Worm (Caenorhabditis elegans) whole organism, young adult: ENCODE data around the gene vps-33.1.
A peak's percentile ranks its signal among the peaks of the same experiment; 100 is the strongest.

Experiments
- B0261.1 ChIP-seq: sonication (generic microtip); optimal IDR thresholded peaks from 2 replicates; lab custom pipeline; 2016; ENCODE audit warnings: mild to moderate bottlenecking, missing genetic modification characterization, moderate library complexity, missing compliant biosample characterization
- C06A6.2 ChIP-seq: fragments of 200-800 bp; sonication (Bioruptor generic); conservative IDR thresholded peaks from 2 replicates; pipeline ENCODE4 v1.3.6; 2022; ENCODE audit warnings: missing genetic modification characterization, missing compliant biosample characterization
- F22D6.2 ChIP-seq: sonication (generic microtip); optimal IDR thresholded peaks from 2 replicates; lab custom pipeline; 2016; ENCODE audit warnings: mild to moderate bottlenecking, missing genetic modification characterization, missing compliant biosample characterization
- F23B12.7 ChIP-seq: sonication (generic microtip); optimal IDR thresholded peaks from 2 replicates; lab custom pipeline; 2017; ENCODE audit warnings: missing genetic modification characterization, mild to moderate bottlenecking, missing compliant biosample characterization, antibody characterized with exemption, moderate library complexity; ENCODE audit not compliant: insufficient read depth
- F52B5.7 ChIP-seq: sonication (generic microtip); optimal IDR thresholded peaks from 2 replicates; lab custom pipeline; 2016; ENCODE audit warnings: mild to moderate bottlenecking, missing genetic modification characterization, missing compliant biosample characterization
- K11D2.4 ChIP-seq: fragments of 200-800 bp; sonication (Bioruptor generic); IDR thresholded peaks from 2 replicates; pipeline ENCODE4 v1.3.6; 2022; ENCODE audit warnings: missing genetic modification reagents, missing genetic modification characterization, missing compliant biosample characterization
- K12H6.12 ChIP-seq: fragments of 200-800 bp; sonication (Bioruptor generic); optimal IDR thresholded peaks from 2 replicates; lab custom pipeline; 2018; ENCODE audit warnings: mild to moderate bottlenecking, missing genetic modification characterization, missing compliant biosample characterization
- Y53G8AR.9 ChIP-seq: fragments of 200-800 bp; sonication (Bioruptor generic); conservative IDR thresholded peaks from 2 replicates; pipeline ENCODE4 v1.3.6; 2022; ENCODE audit warnings: missing genetic modification reagents, missing genetic modification characterization, missing compliant biosample characterization
- Y56A3A.18 ChIP-seq: fragments of 200-800 bp; sonication (Bioruptor generic); IDR thresholded peaks from 2 replicates; pipeline ENCODE4 v1.3.6; 2022; ENCODE audit warnings: missing genetic modification reagents, missing genetic modification characterization, missing compliant biosample characterization
- ama-1 ChIP-seq, 3 experiments: fragments of 150-350 bp in 1 of 3; sonication (generic microtip) in 2 of 3; optimal IDR thresholded peaks; 2 replicates each; lab custom pipeline; 2014 to 2018; ENCODE audit warnings: missing biosample characterization in 2 of 3, missing genetic modification characterization in 2 of 3, missing genetic modification reagents in 2 of 3
- aptf-2 ChIP-seq: fragments of 200-800 bp; sonication (Bioruptor generic); conservative IDR thresholded peaks from 2 replicates; pipeline ENCODE4 v1.3.6; 2022; ENCODE audit warnings: missing genetic modification reagents, missing genetic modification characterization, missing compliant biosample characterization
- attf-6 ChIP-seq: fragments of 200-800 bp; sonication (Bioruptor generic); IDR thresholded peaks from 2 replicates; pipeline ENCODE4 v1.3.6; 2022; ENCODE audit warnings: missing genetic modification reagents, missing genetic modification characterization, missing compliant biosample characterization
- ceh-27 ChIP-seq: fragments of 200-800 bp; sonication (Bioruptor generic); optimal IDR thresholded peaks from 2 replicates; lab custom pipeline; 2018; ENCODE audit warnings: mild to moderate bottlenecking, missing genetic modification characterization, moderate library complexity, missing compliant biosample characterization
- ceh-40 ChIP-seq: fragments of 200-800 bp; sonication (Bioruptor generic); IDR thresholded peaks from 2 replicates; pipeline ENCODE4 v1.3.6; 2022; ENCODE audit warnings: missing genetic modification characterization, missing compliant biosample characterization
- chd-7 ChIP-seq: sonication (generic microtip); optimal IDR thresholded peaks from 2 replicates; lab custom pipeline; 2016; ENCODE audit warnings: mild to moderate bottlenecking, missing genetic modification characterization, moderate library complexity, missing compliant biosample characterization
- die-1 ChIP-seq: sonication (generic microtip); optimal IDR thresholded peaks from 2 replicates; lab custom pipeline; 2016; ENCODE audit warnings: missing genotype, mild to moderate bottlenecking, missing genetic modification characterization, missing compliant biosample characterization
- egl-44 ChIP-seq: fragments of 200-800 bp; sonication (Bioruptor generic); IDR thresholded peaks from 2 replicates; pipeline ENCODE4 v1.3.6; 2022; ENCODE audit warnings: missing genetic modification reagents, missing genetic modification characterization, missing compliant biosample characterization
- him-1 ChIP-seq: sonication (generic microtip); optimal IDR thresholded peaks from 2 replicates; lab custom pipeline; 2016; ENCODE audit warnings: missing genotype, missing genetic modification reagents, missing genetic modification characterization, missing compliant biosample characterization
- hmg-1.2 ChIP-seq: fragments of 200-800 bp; sonication (Bioruptor generic); IDR thresholded peaks from 2 replicates; pipeline ENCODE4 v1.3.6; 2022; ENCODE audit warnings: missing genetic modification reagents, missing genetic modification characterization, missing compliant biosample characterization
- let-526 ChIP-seq: fragments of 200-800 bp; sonication (Bioruptor generic); IDR thresholded peaks from 2 replicates; pipeline ENCODE4 v1.3.6; 2022; ENCODE audit warnings: missing genetic modification reagents, missing genetic modification characterization, missing compliant biosample characterization
- lin-26 ChIP-seq: fragments of 200-800 bp; sonication (Bioruptor generic); IDR thresholded peaks from 2 replicates; pipeline ENCODE4 v1.3.6; 2022; ENCODE audit warnings: missing genetic modification reagents, missing genetic modification characterization, missing compliant biosample characterization
- lin-54 ChIP-seq: fragments of 200-800 bp; sonication (Bioruptor generic); optimal IDR thresholded peaks from 2 replicates; lab custom pipeline; 2018; ENCODE audit warnings: mild to moderate bottlenecking, missing genetic modification characterization, missing compliant biosample characterization
- lir-1 ChIP-seq: fragments of 200-800 bp; sonication (Bioruptor generic); conservative IDR thresholded peaks from 2 replicates; pipeline ENCODE4 v1.3.6; 2022; ENCODE audit warnings: missing genetic modification reagents, missing genetic modification characterization, missing compliant biosample characterization
- lsl-1 ChIP-seq: fragments of 200-800 bp; sonication (Bioruptor generic); optimal IDR thresholded peaks from 2 replicates; lab custom pipeline; 2018; ENCODE audit warnings: mild to moderate bottlenecking, missing genetic modification characterization, moderate library complexity, missing compliant biosample characterization
- madf-6 ChIP-seq: fragments of 200-800 bp; sonication (Bioruptor generic); IDR thresholded peaks from 2 replicates; pipeline ENCODE4 v1.3.6; 2022; ENCODE audit warnings: missing genetic modification reagents, missing genetic modification characterization, missing compliant biosample characterization
- nfya-2 ChIP-seq: fragments of 200-800 bp; sonication (Bioruptor generic); IDR thresholded peaks from 2 replicates; pipeline ENCODE4 v1.3.6; 2022; ENCODE audit warnings: missing genetic modification reagents, missing genetic modification characterization, missing compliant biosample characterization
- nfyb-1 ChIP-seq: fragments of 200-800 bp; sonication (Bioruptor generic); IDR thresholded peaks from 2 replicates; pipeline ENCODE4 v1.3.6; 2022; ENCODE audit warnings: missing genetic modification reagents, missing genetic modification characterization, missing compliant biosample characterization
- nhr-90 ChIP-seq: sonication (generic microtip); optimal IDR thresholded peaks from 2 replicates; lab custom pipeline; 2016; ENCODE audit warnings: missing genotype, mild to moderate bottlenecking, missing genetic modification characterization, missing compliant biosample characterization
- rcor-1 ChIP-seq: fragments of 200-800 bp; sonication (Bioruptor generic); IDR thresholded peaks from 2 replicates; pipeline ENCODE4 v1.3.6; 2022; ENCODE audit warnings: missing genetic modification reagents, missing genetic modification characterization, missing compliant biosample characterization
- rec-8 ChIP-seq, 2 experiments: sonication (generic microtip); optimal IDR thresholded peaks; 2 replicates each; lab custom pipeline; 2016; ENCODE audit warnings: mild to moderate bottlenecking in 2 of 2, missing genetic modification characterization in 2 of 2, missing genetic modification reagents in 2 of 2, missing genotype in 2 of 2, missing biosample characterization in 1 of 2, missing compliant biosample characterization in 1 of 2, moderate library complexity in 1 of 2
- rpc-1 ChIP-seq, 2 experiments: fragments of 150-350 bp in 1 of 2; sonication (generic microtip) in 1 of 2; optimal IDR thresholded peaks; 2 replicates each; lab custom pipeline; 2014 to 2018; ENCODE audit warnings: missing biosample characterization in 1 of 2, missing genetic modification characterization in 1 of 2, missing genetic modification reagents in 1 of 2, missing genotype in 1 of 2
- snpc-1.1 ChIP-seq: sonication (generic microtip); optimal IDR thresholded peaks from 2 replicates; lab custom pipeline; 2017; ENCODE audit warnings: missing genetic modification characterization, mild to moderate bottlenecking, missing compliant biosample characterization, antibody characterized with exemption, moderate library complexity, missing genotype, missing genetic modification reagents; ENCODE audit not compliant: insufficient read depth
- snpc-3.4 ChIP-seq: sonication (generic microtip); optimal IDR thresholded peaks from 2 replicates; lab custom pipeline; 2017; ENCODE audit warnings: missing genetic modification characterization, mild to moderate bottlenecking, missing compliant biosample characterization, antibody characterized with exemption, moderate library complexity, missing genotype, missing genetic modification reagents
- tbp1 ChIP-seq: fragments of 200-800 bp; sonication (Bioruptor generic); optimal IDR thresholded peaks from 2 replicates; lab custom pipeline; 2018; ENCODE audit warnings: mild to moderate bottlenecking, missing genetic modification characterization, missing compliant biosample characterization
- tbx-9 ChIP-seq: sonication (generic microtip); optimal IDR thresholded peaks from 2 replicates; lab custom pipeline; 2016; ENCODE audit warnings: borderline replicate concordance, missing genetic modification characterization, inconsistent platforms, missing compliant biosample characterization
- unc-62 ChIP-seq: fragments of 150-350 bp; optimal IDR thresholded peaks from 2 replicates; lab custom pipeline; 2014; ENCODE audit warnings: missing biosample characterization, missing genetic modification reagents, missing genetic modification characterization

The vps-33.1 gene

ce11 chrIII:8652922-8653321, 47.8 kb upstream of the vps-33.1 start (continued):
- TF ChIP-seq rcor-1 (GFP tag; lab: Robert Waterston, UW) (0 out of 2 replicates have a peak, but pooled peaks have one; percentile 29), chd-7 (tag; lab: Kevin White, UChicago) (peak; percentile 62), let-526 (GFP tag; lab: Robert Waterston, UW) (0 out of 2 replicates have a peak, but pooled peaks have one; percentile 45), die-1 (tag; lab: Kevin White, UChicago) (peak; percentile 65), unc-62 (GFP tag; lab: Kevin White, UChicago) (no peak), tbx-9 (tag; lab: Kevin White, UChicago) (no peak), snpc-3.4 (peak; percentile 15), snpc-1.1 (peak; percentile 14), attf-6 (GFP tag; lab: Robert Waterston, UW) (no peak), lin-54 (peak; percentile 49), F52B5.7 (tag; lab: Kevin White, UChicago) (peak; percentile 39), rpc-1 (optimal IDR thresholded peaks at IDR 0.05; lab: Kevin White, UChicago) (peak; percentile 69), rpc-1 (tag; optimal IDR thresholded peaks at IDR 0.05; lab: Kevin White, UChicago) (peak; percentile 75), hmg-1.2 (GFP tag; lab: Robert Waterston, UW) (peak; percentile 64), tbp1 (GFP tag; lab: Kevin White, UChicago) (peak; percentile 89), C06A6.2 (GFP tag; lab: Robert Waterston, UW) (no peak), aptf-2 (GFP tag; lab: Robert Waterston, UW) (no peak), egl-44 (GFP tag; lab: Robert Waterston, UW) (peak; percentile 75), ama-1 (optimal IDR thresholded peaks at IDR 0.05; lab: Kevin White, UChicago) (peak; percentile 19), ama-1 (GFP tag; optimal IDR thresholded peaks at IDR 0.05; lab: Kevin White, UChicago) (no peak), ceh-27 (GFP tag; lab: Kevin White, UChicago) (peak; percentile 42), F22D6.2 (peak; percentile 25), K11D2.4 (GFP tag; lab: Robert Waterston, UW) (peak; percentile 52; the same call in 1 of the 2 replicates), F23B12.7 (tag; lab: Kevin White, UChicago) (peak; percentile 62), Y53G8AR.9 (GFP tag; lab: Robert Waterston, UW) (0 out of 2 replicates have a peak, but pooled peaks have one; percentile 20), lsl-1 (GFP tag; lab: Kevin White, UChicago) (no peak)

- peak; percentile 17 for TF ChIP-seq snpc-3.4
- TF ChIP-seq nfya-2 (GFP tag; lab: Robert Waterston, UW), result no peak
- peak; percentile 39 for TF ChIP-seq him-1 (tag; lab: Kevin White, UChicago)
- peak; percentile 60; the same call in 1 of the 2 replicates for TF ChIP-seq nfyb-1 (GFP tag; lab: Robert Waterston, UW)
- TF ChIP-seq nhr-90 (tag; lab: Kevin White, UChicago), result peak; percentile 33
- peak; percentile 34; the same call in 1 of the 2 replicates for TF ChIP-seq hmg-1.2 (GFP tag; lab: Robert Waterston, UW)
- peak; percentile 52 for TF ChIP-seq rpc-1 (optimal IDR thresholded peaks at IDR 0.05; lab: Kevin White, UChicago)
- peak; percentile 76 for TF ChIP-seq rpc-1 (tag; optimal IDR thresholded peaks at IDR 0.05; lab: Kevin White, UChicago)
- peak; percentile 50 for TF ChIP-seq B0261.1 (tag; lab: Kevin White, UChicago)
- peak; percentile 88 for TF ChIP-seq tbp1 (GFP tag; lab: Kevin White, UChicago)
- peak; percentile 57; the same call in 1 of the 2 replicates for TF ChIP-seq lin-26
- TF ChIP-seq rec-8 (tag; optimal IDR thresholded peaks at IDR 0.05; lab: Kevin White, UChicago), result peak in 1 of 2 experiments; percentile 25
- TF ChIP-seq K12H6.12, result no peak
- peak; percentile 25 for TF ChIP-seq die-1 (tag; lab: Kevin White, UChicago)
- no peak for TF ChIP-seq lir-1 (GFP tag; lab: Robert Waterston, UW)
- peak; percentile 11 for TF ChIP-seq F23B12.7 (tag; lab: Kevin White, UChicago)
- TF ChIP-seq ceh-40 (GFP tag; lab: Robert Waterston, UW), result peak; percentile 20; the same call in 1 of the 2 replicates
- TF ChIP-seq Y56A3A.18 (GFP tag; lab: Robert Waterston, UW), result no peak
- no peak for TF ChIP-seq ama-1 (optimal IDR thresholded peaks at IDR 0.05; lab: Kevin White, UChicago)
- TF ChIP-seq ama-1 (GFP tag; optimal IDR thresholded peaks at IDR 0.05; lab: Kevin White, UChicago), result no peak
- TF ChIP-seq madf-6 (GFP tag; lab: Robert Waterston, UW), result peak; percentile 52
- TF ChIP-seq F22D6.2, result no peak
Observed at ce11 chrIII:8653457-8653856, 47.3 kb upstream of the vps-33.1 start.
